Fruit fly (Drosophila melanogaster): Measurements from ENCODE around the gene Cerk.

Gene Cerk

dm6 chr3R:5368170-5368781 lies at the start of gene Cerk:
Cerk (minus strand) TSS chr3R:5368306.
- TF ChIP-seq CG8478 (optimal IDR thresholded peaks at IDR 0.05) (no peak), pan (optimal IDR thresholded peaks at IDR 0.05) (no peak), usp (GFP tag; optimal IDR thresholded peaks at IDR 0.05) (no peak), Dll (optimal IDR thresholded peaks at IDR 0.05) (no peak), psq (optimal IDR thresholded peaks at IDR 0.05) (no peak), EcR (GFP tag; optimal IDR thresholded peaks at IDR 0.05) (no peak)

dm6 chr3R:5414147-5414748 lies 46.1 kb upstream of the Cerk start, which contains the start of gene CG14669:
CG14669 (plus strand) TSS chr3R:5414527.
- TF ChIP-seq psq (optimal IDR thresholded peaks at IDR 0.05), result no peak
- no peak for TF ChIP-seq pan (optimal IDR thresholded peaks at IDR 0.05)
- TF ChIP-seq usp (GFP tag; optimal IDR thresholded peaks at IDR 0.05), result no peak
- TF ChIP-seq EcR (GFP tag; optimal IDR thresholded peaks at IDR 0.05), result no peak
- TF ChIP-seq Dll (optimal IDR thresholded peaks at IDR 0.05), result no peak
- TF ChIP-seq CG8478 (optimal IDR thresholded peaks at IDR 0.05), result no peak

- TF ChIP-seq psq (optimal IDR thresholded peaks at IDR 0.05) (no peak), CG8478 (optimal IDR thresholded peaks at IDR 0.05) (no peak)
These were observed 44.9 kb upstream of the Cerk start for dm6 chr3R:5412987-5413386.

- TF ChIP-seq CG8478 (optimal IDR thresholded peaks at IDR 0.05) (no peak), Dll (optimal IDR thresholded peaks at IDR 0.05) (no peak), EcR (GFP tag; optimal IDR thresholded peaks at IDR 0.05) (no peak), pan (optimal IDR thresholded peaks at IDR 0.05) (no peak), usp (GFP tag; optimal IDR thresholded peaks at IDR 0.05) (no peak), psq (optimal IDR thresholded peaks at IDR 0.05) (no peak)
These were observed 44.2 kb upstream of the Cerk start, which contains the start of gene Orco for dm6 chr3R:5412306-5412705. Orco (minus strand) TSS chr3R:5412406.

- TF ChIP-seq CG8478 (optimal IDR thresholded peaks at IDR 0.05) (no peak), pan (optimal IDR thresholded peaks at IDR 0.05) (no peak), psq (optimal IDR thresholded peaks at IDR 0.05) (no peak), usp (GFP tag; optimal IDR thresholded peaks at IDR 0.05) (no peak), Dll (optimal IDR thresholded peaks at IDR 0.05) (no peak), EcR (GFP tag; optimal IDR thresholded peaks at IDR 0.05) (no peak)
These were observed 35.9 kb upstream of the Cerk start, which contains the start of gene CG2663 for dm6 chr3R:5403963-5404362. CG2663 (minus strand) TSS chr3R:5404135.

dm6 chr3R:5399096-5399495 lies 31.0 kb upstream of the Cerk start, which contains the start of gene Or83a:
Or83a (minus strand) TSS chr3R:5399196.
- TF ChIP-seq pan (optimal IDR thresholded peaks at IDR 0.05), result no peak
- no peak for TF ChIP-seq CG8478 (optimal IDR thresholded peaks at IDR 0.05)
- no peak for TF ChIP-seq psq (optimal IDR thresholded peaks at IDR 0.05)
- no peak for TF ChIP-seq usp (GFP tag; optimal IDR thresholded peaks at IDR 0.05)
- no peak for TF ChIP-seq EcR (GFP tag; optimal IDR thresholded peaks at IDR 0.05)
- no peak for TF ChIP-seq Dll (optimal IDR thresholded peaks at IDR 0.05)

dm6 chr3R:5395210-5395609 lies 27.1 kb upstream of the Cerk start:
- TF ChIP-seq psq (optimal IDR thresholded peaks at IDR 0.05) (no peak), Dll (optimal IDR thresholded peaks at IDR 0.05) (no peak), EcR (GFP tag; optimal IDR thresholded peaks at IDR 0.05) (no peak), usp (GFP tag; optimal IDR thresholded peaks at IDR 0.05) (no peak), CG8478 (optimal IDR thresholded peaks at IDR 0.05) (no peak), pan (optimal IDR thresholded peaks at IDR 0.05) (no peak)

dm6 chr3R:5393742-5394391 lies 25.8 kb upstream of the Cerk start, which contains the start of gene CG1172:
CG1172 (plus strand) TSS chr3R:5393922.
- TF ChIP-seq psq (optimal IDR thresholded peaks at IDR 0.05), result no peak
- TF ChIP-seq Dll (optimal IDR thresholded peaks at IDR 0.05), result no peak
- TF ChIP-seq pan (optimal IDR thresholded peaks at IDR 0.05), result no peak
- TF ChIP-seq EcR (GFP tag; optimal IDR thresholded peaks at IDR 0.05), result no peak
- TF ChIP-seq usp (GFP tag; optimal IDR thresholded peaks at IDR 0.05), result no peak
- no peak for TF ChIP-seq CG8478 (optimal IDR thresholded peaks at IDR 0.05)

dm6 chr3R:5392621-5393020 lies 24.5 kb upstream of the Cerk start, which contains the start of gene kkv:
kkv (minus strand) TSS chr3R:5392866.
- TF ChIP-seq pan (optimal IDR thresholded peaks at IDR 0.05) (no peak), EcR (GFP tag; optimal IDR thresholded peaks at IDR 0.05) (no peak), Dll (optimal IDR thresholded peaks at IDR 0.05) (no peak)

- TF ChIP-seq Dll (optimal IDR thresholded peaks at IDR 0.05) (no peak), usp (GFP tag; optimal IDR thresholded peaks at IDR 0.05) (no peak), psq (optimal IDR thresholded peaks at IDR 0.05) (no peak), CG8478 (optimal IDR thresholded peaks at IDR 0.05) (no peak), pan (optimal IDR thresholded peaks at IDR 0.05) (no peak), EcR (GFP tag; optimal IDR thresholded peaks at IDR 0.05) (no peak)
These were observed 23.9 kb upstream of the Cerk start for dm6 chr3R:5392033-5392432.

dm6 chr3R:5390095-5390663 lies 22.1 kb upstream of the Cerk start:
- TF ChIP-seq Dll (optimal IDR thresholded peaks at IDR 0.05) (no peak), pan (optimal IDR thresholded peaks at IDR 0.05) (no peak), usp (GFP tag; optimal IDR thresholded peaks at IDR 0.05) (no peak), psq (optimal IDR thresholded peaks at IDR 0.05) (no peak), CG8478 (optimal IDR thresholded peaks at IDR 0.05) (no peak), EcR (GFP tag; optimal IDR thresholded peaks at IDR 0.05) (no peak)

- TF ChIP-seq usp (GFP tag; optimal IDR thresholded peaks at IDR 0.05) (no peak), EcR (GFP tag; optimal IDR thresholded peaks at IDR 0.05) (no peak), CG8478 (optimal IDR thresholded peaks at IDR 0.05) (no peak), psq (optimal IDR thresholded peaks at IDR 0.05) (no peak), Dll (optimal IDR thresholded peaks at IDR 0.05) (no peak), pan (optimal IDR thresholded peaks at IDR 0.05) (no peak)
These were observed 21.3 kb upstream of the Cerk start for dm6 chr3R:5389435-5389834.
